Fruit fly (Drosophila melanogaster): ENCODE data around the gene btsz.

DNA sequence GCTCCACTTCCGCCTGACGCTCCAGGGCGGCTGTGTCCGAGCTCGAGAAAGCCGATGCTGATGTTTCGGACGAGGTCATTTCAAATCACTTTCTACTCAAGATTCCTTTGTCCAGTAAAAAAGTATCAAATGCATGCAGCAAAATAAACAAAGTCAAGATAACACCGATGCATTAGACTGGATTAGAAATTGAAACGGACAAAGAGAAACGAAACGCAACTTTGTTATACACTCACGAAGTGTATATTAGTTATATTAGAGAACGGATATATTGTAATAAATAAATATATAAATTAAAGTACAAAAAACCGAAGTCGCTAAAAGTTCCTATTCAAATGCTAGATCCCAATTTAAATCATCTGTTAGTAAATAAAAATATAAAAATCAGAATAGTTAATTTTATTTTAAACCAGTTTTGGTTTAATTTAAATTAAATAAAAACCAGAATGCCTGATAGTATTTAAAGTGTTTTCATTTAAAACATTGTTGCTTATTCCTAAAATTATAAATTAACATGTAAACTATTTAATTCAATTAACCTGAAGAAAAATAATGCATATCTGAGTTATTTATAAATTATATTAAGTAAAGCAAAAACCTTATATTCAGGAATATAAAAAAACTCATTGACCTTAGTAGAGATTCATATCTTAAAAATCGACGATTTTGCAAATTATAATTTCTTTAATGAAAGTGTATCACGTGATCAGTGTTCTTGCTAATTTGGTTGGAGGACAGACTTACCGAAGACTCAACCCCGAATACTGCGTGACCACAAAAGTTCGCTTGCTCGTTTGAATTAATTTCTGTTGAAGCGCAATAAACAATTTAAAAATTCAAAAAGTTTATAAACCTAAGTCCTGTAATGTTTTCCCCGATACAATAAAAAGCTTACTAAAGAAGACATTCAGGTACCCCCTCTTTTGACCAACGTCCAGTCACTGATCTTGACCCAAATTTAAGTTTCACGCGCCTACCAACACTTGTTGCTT, 18.8 kb upstream of the btsz start, which contains the start of gene Dph2:
- TF ChIP-seq CG11617 (GFP tag; optimal IDR thresholded peaks at IDR 0.05): peak; percentile 53
- TF ChIP-seq CG33017 (tag; optimal IDR thresholded peaks at IDR 0.05): peak; percentile 88
- TF ChIP-seq CG14711 (tag; optimal IDR thresholded peaks at IDR 0.05): peak; percentile 81
- peak; percentile 82 for TF ChIP-seq tj (GFP tag; optimal IDR thresholded peaks at IDR 0.05)
- peak; percentile 89 for TF ChIP-seq CG7101 (tag; optimal IDR thresholded peaks at IDR 0.05)
- TF ChIP-seq cnc (optimal IDR thresholded peaks at IDR 0.05): no peak
- no peak for TF ChIP-seq ovo (GFP tag; optimal IDR thresholded peaks at IDR 0.05)
- peak; percentile 42 for TF ChIP-seq CG1620 (GFP tag; optimal IDR thresholded peaks at IDR 0.05)
